Worm (Caenorhabditis elegans) whole organism, L4 larva: Measurements from ENCODE around the gene zhit-2.
A peak's percentile ranks its signal among the peaks of the same experiment; 100 is the strongest.

Experiments used
- D1046.2 ChIP-seq: fragments of 200-800 bp; sonication (Bioruptor generic); IDR thresholded peaks from 2 replicates; pipeline ENCODE4 v1.3.6; 2022; ENCODE audit warnings: missing genetic modification characterization, missing compliant biosample characterization
- F37D6.2 ChIP-seq: sonication (generic microtip); optimal IDR thresholded peaks from 2 replicates; lab custom pipeline; 2016; ENCODE audit warnings: mild to moderate bottlenecking, missing genetic modification characterization, missing compliant biosample characterization
- F44E2.7 ChIP-seq: fragments of 200-800 bp; sonication (Bioruptor generic); IDR thresholded peaks from 2 replicates; pipeline ENCODE4 v2.1.2; 2022; ENCODE audit warnings: missing genetic modification characterization, missing compliant biosample characterization
- F49E8.2 ChIP-seq: sonication (generic microtip); optimal IDR thresholded peaks from 2 replicates; lab custom pipeline; 2016; ENCODE audit warnings: missing compliant biosample characterization, mild to moderate bottlenecking, missing genetic modification characterization, borderline replicate concordance
- R02D3.7 ChIP-seq: fragments of 150-350 bp; sonication (generic microtip); optimal IDR thresholded peaks from 3 replicates; lab custom pipeline; 2014; ENCODE audit warnings: missing biosample characterization, missing genetic modification characterization
- T20F7.1 ChIP-seq: fragments of 200-800 bp; sonication (Bioruptor generic); optimal IDR thresholded peaks from 2 replicates; lab custom pipeline; 2018; ENCODE audit warnings: mild to moderate bottlenecking, missing genetic modification characterization, missing compliant biosample characterization
- T26A8.4 ChIP-seq: fragments of 200-800 bp; sonication (Bioruptor generic); IDR thresholded peaks from 2 replicates; pipeline ENCODE4 v1.3.6; 2022; ENCODE audit warnings: missing genetic modification characterization, missing compliant biosample characterization
- Y105C5A.15 ChIP-seq: fragments of 200-800 bp; sonication (Bioruptor generic); IDR thresholded peaks from 2 replicates; pipeline ENCODE4 v1.3.6; 2022; ENCODE audit warnings: missing genetic modification characterization, missing compliant biosample characterization
- Y5F2A.4 ChIP-seq: fragments of 200-800 bp; sonication (Bioruptor generic); optimal IDR thresholded peaks from 2 replicates; lab custom pipeline; 2018; ENCODE audit warnings: mild to moderate bottlenecking, missing genetic modification characterization, missing compliant biosample characterization
- Y75B8A.6 ChIP-seq: fragments of 200-800 bp; sonication (Bioruptor generic); IDR thresholded peaks from 2 replicates; pipeline ENCODE4 v1.3.6; 2022; ENCODE audit warnings: missing genetic modification reagents, missing genetic modification characterization, missing compliant biosample characterization
- ZK337.2 ChIP-seq: fragments of 200-800 bp; sonication (Bioruptor generic); IDR thresholded peaks from 2 replicates; pipeline ENCODE4 v1.3.6; 2022; ENCODE audit warnings: missing genetic modification reagents, missing genetic modification characterization, missing compliant biosample characterization
- attf-4 ChIP-seq: sonication (generic microtip); optimal IDR thresholded peaks from 3 replicates; lab custom pipeline; 2017; ENCODE audit warnings: missing biosample characterization, missing genetic modification characterization
- ceh-32 ChIP-seq: sonication (generic microtip); optimal IDR thresholded peaks from 2 replicates; lab custom pipeline; 2016; ENCODE audit warnings: mild to moderate bottlenecking, missing genetic modification characterization, missing compliant biosample characterization; ENCODE audit not compliant: poor library complexity
- ceh-62 ChIP-seq: sonication (generic microtip); optimal IDR thresholded peaks from 2 replicates; lab custom pipeline; 2017; ENCODE audit warnings: missing biosample characterization, missing genetic modification characterization
- ces-1 ChIP-seq: fragments of 150-350 bp; sonication (generic microtip); optimal IDR thresholded peaks from 4 replicates; lab custom pipeline; 2014; ENCODE audit warnings: missing biosample characterization, missing genetic modification reagents, missing genetic modification characterization
- ctbp-1 ChIP-seq: fragments of 200-800 bp; sonication (Bioruptor generic); IDR thresholded peaks from 2 replicates; pipeline ENCODE4 v1.3.6; 2022; ENCODE audit warnings: missing genetic modification reagents, missing genetic modification characterization, missing compliant biosample characterization
- daf-12 ChIP-seq: fragments of 150-350 bp; optimal IDR thresholded peaks from 2 replicates; lab custom pipeline; 2014; ENCODE audit warnings: missing biosample characterization, missing genetic modification reagents, missing genetic modification characterization
- dmd-6 ChIP-seq: fragments of 200-800 bp; sonication (Bioruptor generic); IDR thresholded peaks from 2 replicates; pipeline ENCODE4 v1.3.6; 2022; ENCODE audit warnings: missing genetic modification reagents, missing genetic modification characterization, missing compliant biosample characterization
- dmd-9 ChIP-seq: fragments of 200-800 bp; sonication (Bioruptor generic); IDR thresholded peaks from 2 replicates; pipeline ENCODE4 v1.3.6; 2022; ENCODE audit warnings: missing genetic modification reagents, missing genetic modification characterization, missing compliant biosample characterization
- egl-27 ChIP-seq: sonication (generic microtip); optimal IDR thresholded peaks from 3 replicates; lab custom pipeline; 2017; ENCODE audit warnings: missing biosample characterization, missing genetic modification reagents, missing genetic modification characterization
- egl-43 ChIP-seq: fragments of 200-800 bp; sonication (Bioruptor generic); IDR thresholded peaks from 2 replicates; pipeline ENCODE4 v1.3.6; 2022; ENCODE audit warnings: missing genetic modification reagents, missing genetic modification characterization, missing compliant biosample characterization
- fkh-10 ChIP-seq: fragments of 150-350 bp; optimal IDR thresholded peaks from 2 replicates; lab custom pipeline; 2014; ENCODE audit warnings: missing biosample characterization, missing genetic modification reagents, missing genetic modification characterization
- fos-1 ChIP-seq: fragments of 150-350 bp; optimal IDR thresholded peaks from 2 replicates; lab custom pipeline; 2014; ENCODE audit warnings: missing biosample characterization, missing genetic modification characterization
- hlh-30 ChIP-seq: sonication (generic microtip); optimal IDR thresholded peaks from 2 replicates; lab custom pipeline; 2017; ENCODE audit warnings: antibody characterized with exemption, mild to moderate bottlenecking, missing genetic modification characterization, missing compliant biosample characterization; ENCODE audit not compliant: insufficient read depth
- hmg-1.1 ChIP-seq: fragments of 200-800 bp; sonication (Bioruptor generic); IDR thresholded peaks from 2 replicates; pipeline ENCODE4 v1.3.6; 2022; ENCODE audit warnings: missing genetic modification reagents, missing genetic modification characterization, missing compliant biosample characterization
- lin-1 ChIP-seq: fragments of 200-800 bp; sonication (Bioruptor generic); IDR thresholded peaks from 2 replicates; pipeline ENCODE4 v1.3.6; 2022; ENCODE audit warnings: missing genetic modification reagents, missing genetic modification characterization, missing compliant biosample characterization
- lin-13 ChIP-seq: fragments of 150-350 bp; optimal IDR thresholded peaks from 2 replicates; lab custom pipeline; 2014; ENCODE audit warnings: missing biosample characterization, missing genetic modification reagents, missing genetic modification characterization
- lin-15B ChIP-seq: fragments of 150-350 bp; sonication (generic microtip); optimal IDR thresholded peaks from 3 replicates; lab custom pipeline; 2014; ENCODE audit warnings: missing biosample characterization, missing genetic modification characterization
- lin-29 ChIP-seq: fragments of 200-800 bp; sonication (Bioruptor generic); IDR thresholded peaks from 2 replicates; pipeline ENCODE4 v1.3.6; 2022; ENCODE audit warnings: missing genetic modification reagents, missing genetic modification characterization, missing compliant biosample characterization
- lsy-2 ChIP-seq, 2 experiments: fragments of 150-350 bp in 1 of 2; sonication (generic microtip) in 1 of 2; optimal IDR thresholded peaks; 2 replicates each; lab custom pipeline; 2014 to 2017; ENCODE audit warnings: missing biosample characterization in 2 of 2, missing genetic modification characterization in 2 of 2
- madf-5 ChIP-seq, 2 experiments: fragments of 200-800 bp; sonication (Bioruptor generic); IDR thresholded peaks; 2 replicates each; pipeline ENCODE4 v1.3.6; 2022; ENCODE audit warnings: missing compliant biosample characterization in 2 of 2, missing genetic modification characterization in 2 of 2
- mdt-29 ChIP-seq: fragments of 200-800 bp; sonication (Bioruptor generic); IDR thresholded peaks from 2 replicates; pipeline ENCODE4 v1.3.6; 2022; ENCODE audit warnings: missing genetic modification reagents, missing genetic modification characterization, missing compliant biosample characterization
- mep-1 ChIP-seq: fragments of 150-350 bp; sonication (generic microtip); optimal IDR thresholded peaks from 3 replicates; lab custom pipeline; 2014; ENCODE audit warnings: missing biosample characterization, missing genetic modification characterization
- mxl-3 ChIP-seq: fragments of 200-800 bp; sonication (Bioruptor generic); optimal IDR thresholded peaks from 2 replicates; lab custom pipeline; 2018; ENCODE audit warnings: mild to moderate bottlenecking, missing genetic modification characterization, missing compliant biosample characterization
- nhr-10 ChIP-seq: fragments of 150-350 bp; optimal IDR thresholded peaks from 2 replicates; lab custom pipeline; 2014; ENCODE audit warnings: missing biosample characterization, missing genetic modification characterization
- nhr-102 ChIP-seq: sonication (generic microtip); optimal IDR thresholded peaks from 2 replicates; lab custom pipeline; 2016; ENCODE audit warnings: mild to moderate bottlenecking, missing genetic modification characterization, moderate library complexity, missing compliant biosample characterization
- nhr-11 ChIP-seq: fragments of 150-350 bp; optimal IDR thresholded peaks from 2 replicates; lab custom pipeline; 2014; ENCODE audit warnings: missing biosample characterization, missing genetic modification characterization
- nhr-111 ChIP-seq: fragments of 200-800 bp; sonication (Bioruptor generic); optimal IDR thresholded peaks from 2 replicates; lab custom pipeline; 2018; ENCODE audit warnings: mild to moderate bottlenecking, missing genetic modification characterization, missing compliant biosample characterization
- nhr-237 ChIP-seq: sonication (generic microtip); optimal IDR thresholded peaks from 2 replicates; lab custom pipeline; 2017; ENCODE audit warnings: missing biosample characterization, missing genetic modification characterization
- nhr-28 ChIP-seq: fragments of 150-350 bp; optimal IDR thresholded peaks from 2 replicates; lab custom pipeline; 2014; ENCODE audit warnings: missing biosample characterization, missing genetic modification characterization
- nhr-42 ChIP-seq: fragments of 200-800 bp; sonication (Bioruptor generic); IDR thresholded peaks from 2 replicates; pipeline ENCODE4 v1.3.6; 2022; ENCODE audit warnings: missing genetic modification characterization, missing compliant biosample characterization
- nhr-76 ChIP-seq: fragments of 150-350 bp; optimal IDR thresholded peaks from 2 replicates; lab custom pipeline; 2014; ENCODE audit warnings: missing biosample characterization, missing genetic modification characterization
- nhr-77 ChIP-seq: fragments of 150-350 bp; optimal IDR thresholded peaks from 2 replicates; lab custom pipeline; 2014; ENCODE audit warnings: missing biosample characterization, missing genetic modification characterization
- pha-4 ChIP-seq, 2 experiments: fragments of 150-350 bp in 1 of 2; fragments of 200-800 bp in 1 of 2; sonication (Bioruptor generic) in 1 of 2; IDR thresholded peaks in 1 of 2; optimal IDR thresholded peaks in 1 of 2; 2 replicates each; pipeline versions ENCODE4 v1.3.6 to Lab custom; 2014 to 2022; ENCODE audit warnings: missing genetic modification characterization in 2 of 2, missing genetic modification reagents in 2 of 2, missing biosample characterization in 1 of 2, missing compliant biosample characterization in 1 of 2
- pqm-1 ChIP-seq: sonication (generic microtip); optimal IDR thresholded peaks from 2 replicates; lab custom pipeline; 2017; ENCODE audit warnings: missing biosample characterization, missing genetic modification characterization
- snpc-1.2 ChIP-seq: fragments of 200-800 bp; sonication (Bioruptor generic); IDR thresholded peaks from 2 replicates; pipeline ENCODE4 v1.3.6; 2022; ENCODE audit warnings: missing genetic modification reagents, missing genetic modification characterization, missing compliant biosample characterization
- unc-130 ChIP-seq: sonication (generic microtip); optimal IDR thresholded peaks from 2 replicates; lab custom pipeline; 2016; ENCODE audit warnings: missing genetic modification reagents, missing genetic modification characterization, missing compliant biosample characterization
- unc-39 ChIP-seq: sonication (generic microtip); optimal IDR thresholded peaks from 2 replicates; lab custom pipeline; 2017; ENCODE audit warnings: missing biosample characterization, missing genetic modification characterization
- unc-62 ChIP-seq, 3 experiments: fragments of 150-350 bp in 1 of 3; sonication (generic microtip); optimal IDR thresholded peaks in 2 of 3; peaks in 1 of 3; 1 replicate in 1 of 3; 2 replicates in 2 of 3; lab custom pipeline; 2014 to 2017; ENCODE audit warnings: missing biosample characterization in 3 of 3, missing genetic modification characterization in 3 of 3, missing genetic modification reagents in 3 of 3, missing genotype in 1 of 3
- zag-1 ChIP-seq: fragments of 150-350 bp; optimal IDR thresholded peaks from 2 replicates; lab custom pipeline; 2014; ENCODE audit warnings: missing biosample characterization, missing genetic modification characterization

The zhit-2 gene

ce11 chrIII:4196301-4196987, 47.7 kb downstream of the zhit-2 start (continued):
- TF ChIP-seq unc-130 (GFP tag; lab: Kevin White, UChicago), result peak; percentile 45
- TF ChIP-seq ZK337.2 (GFP tag; lab: Robert Waterston, UW), result no peak
- TF ChIP-seq pqm-1, result no peak
- TF ChIP-seq attf-4 (tag; lab: Kevin White, UChicago), result no peak
- peak; percentile 65 for TF ChIP-seq mep-1
- TF ChIP-seq daf-12 (tag; lab: Kevin White, UChicago), result no peak
- no peak for TF ChIP-seq snpc-1.2 (GFP tag; lab: Robert Waterston, UW)
- TF ChIP-seq egl-27 (tag; lab: Kevin White, UChicago), result no peak
- no peak for TF ChIP-seq D1046.2 (GFP tag; lab: Robert Waterston, UW)
- TF ChIP-seq unc-39 (tag; lab: Kevin White, UChicago), result no peak
- no peak for TF ChIP-seq ces-1 (GFP tag; lab: Kevin White, UChicago)
- no peak for TF ChIP-seq R02D3.7 (tag; lab: Kevin White, UChicago)
- TF ChIP-seq ctbp-1, result no peak
- TF ChIP-seq madf-5 (GFP tag; IDR thresholded peaks at IDR 0.05; lab: Robert Waterston, UW), result no peak
- no peak for TF ChIP-seq egl-43 (GFP tag; lab: Robert Waterston, UW)
- 0 out of 2 replicates have a peak, but pooled peaks have one; percentile 9 for TF ChIP-seq dmd-6
- no peak for TF ChIP-seq nhr-102
- no peak for TF ChIP-seq nhr-77 (tag; lab: Kevin White, UChicago)
- no peak for TF ChIP-seq unc-62 (GFP tag; optimal IDR thresholded peaks at IDR 0.05 in 1 of 2; lab: Kevin White, UChicago)
- TF ChIP-seq unc-62 (tag; optimal IDR thresholded peaks at IDR 0.05; lab: Kevin White, UChicago), result no peak
- no peak for TF ChIP-seq nhr-76
- TF ChIP-seq mdt-29 (GFP tag; lab: Robert Waterston, UW), result no peak
- TF ChIP-seq mxl-3, result peak; percentile 38
- TF ChIP-seq nhr-42 (GFP tag; lab: Robert Waterston, UW), result no peak
- no peak for TF ChIP-seq zag-1 (tag; lab: Kevin White, UChicago)
- TF ChIP-seq F49E8.2 (tag; lab: Kevin White, UChicago), result no peak
- TF ChIP-seq lin-1 (GFP tag; lab: Robert Waterston, UW), result no peak
- no peak for TF ChIP-seq Y75B8A.6 (GFP tag; lab: Robert Waterston, UW)
- TF ChIP-seq F44E2.7 (GFP tag; lab: Robert Waterston, UW), result no peak
- no peak for TF ChIP-seq lin-15B (tag; lab: Kevin White, UChicago)
- peak; percentile 49 to 82 for TF ChIP-seq lsy-2 (tag; optimal IDR thresholded peaks at IDR 0.05; lab: Kevin White, UChicago)
- TF ChIP-seq fkh-10 (GFP tag; lab: Kevin White, UChicago), result peak; percentile 12
- TF ChIP-seq hmg-1.1, result peak; percentile 68
- TF ChIP-seq fos-1 (tag; lab: Kevin White, UChicago), result no peak
- TF ChIP-seq T20F7.1 (GFP tag; lab: Kevin White, UChicago), result no peak
- no peak for TF ChIP-seq lin-13 (GFP tag; lab: Kevin White, UChicago)
- no peak for TF ChIP-seq nhr-10 (tag; lab: Kevin White, UChicago)
- TF ChIP-seq Y5F2A.4 (GFP tag; lab: Kevin White, UChicago), result no peak
- TF ChIP-seq nhr-11 (tag; lab: Kevin White, UChicago), result no peak
- TF ChIP-seq nhr-237 (tag; lab: Kevin White, UChicago), result no peak
- no peak for TF ChIP-seq F37D6.2 (tag; lab: Kevin White, UChicago)
- TF ChIP-seq ceh-32 (tag; lab: Kevin White, UChicago), result no peak
- TF ChIP-seq nhr-28, result no peak
- TF ChIP-seq pha-4 (GFP tag; IDR thresholded peaks at IDR 0.05; lab: Robert Waterston, UW), result no peak
- no peak for TF ChIP-seq pha-4 (tag; optimal IDR thresholded peaks at IDR 0.05; lab: Kevin White, UChicago)
- TF ChIP-seq lin-29 (GFP tag; lab: Robert Waterston, UW), result no peak
- TF ChIP-seq nhr-111 (GFP tag; lab: Kevin White, UChicago), result no peak
- TF ChIP-seq hlh-30, result peak; percentile 95
- TF ChIP-seq dmd-9, result no peak
- no peak for TF ChIP-seq T26A8.4 (GFP tag; lab: Robert Waterston, UW)
- TF ChIP-seq Y105C5A.15 (GFP tag; lab: Robert Waterston, UW), result no peak
- TF ChIP-seq ceh-62, result no peak
